Fruit fly (Drosophila melanogaster): Measurements from ENCODE around the gene CG9853.

The CG9853 gene

DNA sequence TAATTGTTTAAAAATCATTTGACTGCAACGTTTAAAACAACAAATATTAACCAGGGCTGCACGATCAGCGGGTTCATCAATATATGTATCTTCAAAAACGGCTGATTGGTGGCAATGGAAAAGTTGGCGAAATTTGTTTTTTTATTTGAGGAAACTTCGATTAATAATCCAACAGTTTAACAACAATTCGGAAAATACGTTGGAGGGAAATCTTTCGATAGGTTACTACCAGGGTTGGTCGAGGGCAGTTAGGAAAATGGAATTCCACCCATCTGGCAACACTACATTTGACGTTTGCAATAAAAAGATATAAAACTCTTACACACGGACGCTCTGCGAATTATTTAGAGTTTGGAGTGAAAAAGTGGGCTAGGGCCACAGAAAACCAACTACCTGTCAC lies 35.3 kb upstream of the CG9853 start, which contains the start of the genes Lipt2 and CG14650 (continued):
- TF ChIP-seq CG14965 (GFP tag; optimal IDR thresholded peaks at IDR 0.05; ENCODE audit: borderline replicate concordance) (no peak), NfI (GFP tag; optimal IDR thresholded peaks at IDR 0.05) (peak; percentile 52), CG15696 (tag; optimal IDR thresholded peaks at IDR 0.05) (peak; percentile 52), br (optimal IDR thresholded peaks at IDR 0.05) (no peak), Antp (GFP tag; optimal IDR thresholded peaks at IDR 0.05) (peak; percentile 76), Nf-YC (tag; optimal IDR thresholded peaks at IDR 0.05) (peak; percentile 48), CG8765 (GFP tag; IDR thresholded peaks at IDR 0.05) (no peak), Mes4 (GFP tag; optimal IDR thresholded peaks at IDR 0.05) (peak; percentile 47), lilli (GFP tag; optimal IDR thresholded peaks at IDR 0.05) (peak; percentile 85), CG34376 (GFP tag; optimal IDR thresholded peaks at IDR 0.05) (peak; percentile 46), CG11247 (GFP tag; IDR thresholded peaks at IDR 0.05) (0 out of 2 replicates have a peak, but pooled peaks have one; percentile 26), CG13123 (GFP tag; optimal IDR thresholded peaks at IDR 0.05) (peak; percentile 46), Xbp1 (GFP tag; optimal IDR thresholded peaks at IDR 0.05) (peak; percentile 75), MTF-1 (GFP tag; optimal IDR thresholded peaks at IDR 0.05; ENCODE audit: borderline replicate concordance) (no peak), Bteb2 (GFP tag; optimal IDR thresholded peaks at IDR 0.05) (peak; percentile 41), bsh (GFP tag; optimal IDR thresholded peaks at IDR 0.05) (peak in 1 of 2 experiments; percentile 58), ERR (GFP tag; optimal IDR thresholded peaks at IDR 0.05) (peak; percentile 40), inv (GFP tag; IDR thresholded peaks at IDR 0.05; ENCODE audit: partially characterized antibody) (peak; percentile 31; the same call in 1 of the 2 replicates), crp (GFP tag; optimal IDR thresholded peaks at IDR 0.05) (peak in 1 of 2 experiments; percentile 37), twi (tag; optimal IDR thresholded peaks at IDR 0.05) (peak; percentile 22), nerfin-1 (tag; optimal IDR thresholded peaks at IDR 0.05) (peak; percentile 65), CkIIα-i1 (GFP tag; IDR thresholded peaks at IDR 0.05) (no peak), CG42726 (GFP tag; IDR thresholded peaks at IDR 0.05; ENCODE audit: partially characterized antibody) (0 out of 2 replicates have a peak, but pooled peaks have one; percentile 18), pros (GFP tag; optimal IDR thresholded peaks at IDR 0.05) (no peak), cas (GFP tag; IDR thresholded peaks at IDR 0.05) (no peak), CG18599 (GFP tag; optimal IDR thresholded peaks at IDR 0.05) (no peak), Dad (GFP tag; optimal IDR thresholded peaks at IDR 0.05) (peak; percentile 48), CG6791 (GFP tag; IDR thresholded peaks at IDR 0.05; ENCODE audit: partially characterized antibody) (peak; percentile 49; the same call in 1 of the 3 replicates), knrl (GFP tag; IDR thresholded peaks at IDR 0.05; ENCODE audit: partially characterized antibody) (peak; percentile 61), oc (tag; optimal IDR thresholded peaks at IDR 0.05) (no peak), NK7.1 (GFP tag; optimal IDR thresholded peaks at IDR 0.05) (no peak), D (optimal IDR thresholded peaks at IDR 0.05) (no peak), D (GFP tag; optimal IDR thresholded peaks at IDR 0.05) (no peak), bcd (GFP tag; optimal IDR thresholded peaks at IDR 0.05) (peak; percentile 33), Myb (GFP tag; optimal IDR thresholded peaks at IDR 0.05) (peak; percentile 92), tna (GFP tag; IDR thresholded peaks at IDR 0.05; ENCODE audit: partially characterized antibody) (no peak), grn (GFP tag; optimal IDR thresholded peaks at IDR 0.05) (no peak), exex (tag; optimal IDR thresholded peaks at IDR 0.05) (no peak), ssp (GFP tag; IDR thresholded peaks at IDR 0.05) (no peak), az2 (GFP tag; optimal IDR thresholded peaks at IDR 0.05) (peak; percentile 47), danr (GFP tag; IDR thresholded peaks at IDR 0.05) (no peak), CG10274 (GFP tag; optimal IDR thresholded peaks at IDR 0.05) (no peak), salm (tag; optimal IDR thresholded peaks at IDR 0.05) (no peak), Taf1 (GFP tag; IDR thresholded peaks at IDR 0.05) (no peak), CG2129 (GFP tag; IDR thresholded peaks at IDR 0.05; ENCODE audit: partially characterized antibody) (peak; percentile 26; the same call in 1 of the 2 replicates), CG11560 (tag; IDR thresholded peaks at IDR 0.05) (no peak), CG8388 (GFP tag; optimal IDR thresholded peaks at IDR 0.05) (peak; percentile 38), fd3F (GFP tag; optimal IDR thresholded peaks at IDR 0.05) (peak; percentile 22), Six4 (GFP tag; optimal IDR thresholded peaks at IDR 0.05) (peak; percentile 35), odd (GFP tag; optimal IDR thresholded peaks at IDR 0.05) (no peak)

Data from whole organism, embryonic.